Worm (Caenorhabditis elegans) whole organism, early embryonic: ENCODE results near the gene F13C5.3.
A peak's percentile ranks its signal among the peaks of the same experiment; 100 is the strongest.

Experiments used
- B0310.2 ChIP-seq: sonication (generic microtip); optimal IDR thresholded peaks from 2 replicates; lab custom pipeline; 2016; ENCODE audit warnings: mild to moderate bottlenecking, missing genetic modification characterization, missing compliant biosample characterization
- F13C5.2 ChIP-seq: sonication (generic microtip); optimal IDR thresholded peaks from 2 replicates; lab custom pipeline; 2017; ENCODE audit warnings: mild to moderate bottlenecking, missing genetic modification characterization, inconsistent platforms, missing compliant biosample characterization
- aly-1 ChIP-seq: sonication (generic microtip); optimal IDR thresholded peaks from 2 replicates; lab custom pipeline; 2016; ENCODE audit warnings: missing genetic modification characterization, missing compliant biosample characterization
- ama-1 ChIP-seq: fragments of 150-350 bp; optimal IDR thresholded peaks from 2 replicates; lab custom pipeline; 2014
- ceh-13 ChIP-seq: fragments of 200-800 bp; sonication (Bioruptor generic); optimal IDR thresholded peaks from 2 replicates; lab custom pipeline; 2018; ENCODE audit warnings: mild to moderate bottlenecking, missing genetic modification characterization, missing compliant biosample characterization
- ceh-36 ChIP-seq: sonication (generic microtip); optimal IDR thresholded peaks from 2 replicates; lab custom pipeline; 2016; ENCODE audit warnings: missing genetic modification characterization, inconsistent platforms, missing compliant biosample characterization
- ets-7 ChIP-seq: sonication (generic microtip); optimal IDR thresholded peaks from 2 replicates; lab custom pipeline; 2016; ENCODE audit warnings: missing genotype, missing genetic modification characterization, missing compliant biosample characterization
- flt-1 ChIP-seq: fragments of 200-800 bp; sonication (Bioruptor generic); IDR thresholded peaks from 2 replicates; pipeline ENCODE4 v1.3.6; 2022; ENCODE audit warnings: missing genetic modification characterization, missing compliant biosample characterization
- hmbx-1 ChIP-seq: sonication (generic microtip); optimal IDR thresholded peaks from 2 replicates; lab custom pipeline; 2016; ENCODE audit warnings: mild to moderate bottlenecking, missing genetic modification characterization, missing compliant biosample characterization
- hmg-4 ChIP-seq: fragments of 200-800 bp; sonication (Bioruptor generic); optimal IDR thresholded peaks from 2 replicates; lab custom pipeline; 2018; ENCODE audit warnings: mild to moderate bottlenecking, missing genetic modification characterization, missing compliant biosample characterization
- hnd-1 ChIP-seq: sonication (generic microtip); optimal IDR thresholded peaks from 2 replicates; lab custom pipeline; 2016; ENCODE audit warnings: missing genetic modification characterization, missing compliant biosample characterization
- pes-1 ChIP-seq: fragments of 200-800 bp; sonication (Bioruptor generic); IDR thresholded peaks from 2 replicates; pipeline ENCODE4 v1.3.6; 2022; ENCODE audit warnings: missing genetic modification reagents, missing genetic modification characterization, missing compliant biosample characterization
- scrt-1 ChIP-seq: fragments of 200-800 bp; sonication (Bioruptor generic); IDR thresholded peaks from 2 replicates; pipeline ENCODE4 v1.3.6; 2022; ENCODE audit warnings: missing genetic modification characterization, missing compliant biosample characterization
- sea-1 ChIP-seq: fragments of 200-800 bp; sonication (Bioruptor generic); conservative IDR thresholded peaks from 2 replicates; pipeline ENCODE4 v1.3.6; 2022; ENCODE audit warnings: missing genetic modification characterization, missing compliant biosample characterization
- tbx-11 ChIP-seq: fragments of 200-800 bp; sonication (Bioruptor generic); IDR thresholded peaks from 2 replicates; pipeline ENCODE4 v1.3.6; 2022; ENCODE audit warnings: missing genetic modification characterization, missing compliant biosample characterization
- tbx-37 ChIP-seq: fragments of 200-800 bp; sonication (Bioruptor generic); conservative IDR thresholded peaks from 2 replicates; pipeline ENCODE4 v1.3.6; 2022; ENCODE audit warnings: missing genetic modification reagents, missing genetic modification characterization, missing compliant biosample characterization
- tra-4 ChIP-seq: sonication (generic microtip); optimal IDR thresholded peaks from 2 replicates; lab custom pipeline; 2017; ENCODE audit warnings: missing genetic modification characterization, missing compliant biosample characterization

Gene F13C5.3

DNA sequence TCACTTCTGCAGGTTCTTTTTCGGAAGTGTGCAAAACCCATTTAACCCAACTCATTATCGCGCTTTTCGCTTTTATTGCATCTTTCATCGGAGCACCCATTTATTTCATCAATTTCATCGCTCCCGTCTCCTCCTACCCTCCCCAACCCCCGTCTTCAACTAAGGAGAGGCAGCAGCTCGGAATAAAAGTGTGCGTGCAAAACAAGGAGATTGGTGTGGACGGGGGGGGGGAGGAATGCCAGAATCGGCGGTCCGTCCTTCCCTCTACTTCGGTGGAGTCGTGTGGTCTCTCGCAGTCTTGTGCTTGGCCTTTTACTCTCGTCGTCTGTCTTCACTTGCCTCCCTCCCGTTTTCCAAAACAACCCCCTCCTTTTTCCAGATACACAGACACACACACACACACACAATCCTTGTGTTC lies 2.0 kb upstream of the F13C5.3 start:
- no peak for TF ChIP-seq ama-1 (lab: Kevin White, UChicago)
- TF ChIP-seq aly-1 (tag; lab: Kevin White, UChicago): peak; percentile 73
- no peak for TF ChIP-seq B0310.2 (tag; lab: Kevin White, UChicago)
- peak; percentile 94 for TF ChIP-seq F13C5.2 (tag; lab: Kevin White, UChicago)
- TF ChIP-seq hmbx-1: no peak
- TF ChIP-seq hmg-4 (GFP tag; lab: Kevin White, UChicago): peak; percentile 86
- TF ChIP-seq ceh-36: no peak
- no peak for TF ChIP-seq ceh-13 (GFP tag; lab: Kevin White, UChicago)
- 0 out of 2 replicates have a peak, but pooled peaks have one; percentile 8 for TF ChIP-seq flt-1 (GFP tag; lab: Robert Waterston, UW)
- no peak for TF ChIP-seq sea-1
- no peak for TF ChIP-seq tra-4 (tag; lab: Kevin White, UChicago)
- TF ChIP-seq pes-1 (GFP tag; lab: Robert Waterston, UW): no peak; the same call in 1 of the 2 replicates
- no peak for TF ChIP-seq tbx-11 (GFP tag; lab: Robert Waterston, UW)
- TF ChIP-seq tbx-37 (GFP tag; lab: Robert Waterston, UW): no peak
- TF ChIP-seq scrt-1 (GFP tag; lab: Robert Waterston, UW): no peak
- TF ChIP-seq ets-7: no peak
- no peak for TF ChIP-seq hnd-1 (tag; lab: Kevin White, UChicago)

DNA sequence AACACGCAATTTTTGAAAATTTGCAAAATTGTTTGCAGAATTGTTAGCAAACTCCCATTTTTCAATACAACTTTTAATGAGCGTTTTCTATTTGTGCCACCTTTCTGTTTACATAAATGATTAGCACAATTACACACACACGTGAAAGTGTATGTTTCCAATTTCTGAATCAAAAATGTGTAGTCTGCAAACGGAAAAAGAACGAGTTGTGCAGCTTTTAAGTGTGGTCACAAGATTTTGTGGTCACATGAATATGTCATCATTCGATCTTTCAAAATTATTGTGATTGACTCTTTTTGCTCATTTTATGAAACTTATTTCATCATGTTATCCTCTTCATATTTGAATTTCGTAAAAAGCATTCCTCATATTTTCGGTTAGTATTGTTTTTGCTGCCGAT lies 1.3 kb upstream of the F13C5.3 start:
- no peak for TF ChIP-seq pes-1 (GFP tag; lab: Robert Waterston, UW)
- TF ChIP-seq aly-1 (tag; lab: Kevin White, UChicago): no peak
- no peak for TF ChIP-seq sea-1
- no peak for TF ChIP-seq hmg-4 (GFP tag; lab: Kevin White, UChicago)
- no peak for TF ChIP-seq ceh-36
- no peak for TF ChIP-seq tbx-11 (GFP tag; lab: Robert Waterston, UW)
- no peak for TF ChIP-seq F13C5.2 (tag; lab: Kevin White, UChicago)
- TF ChIP-seq scrt-1 (GFP tag; lab: Robert Waterston, UW): no peak
- TF ChIP-seq ceh-13 (GFP tag; lab: Kevin White, UChicago): no peak
- no peak for TF ChIP-seq ama-1 (lab: Kevin White, UChicago)
- no peak for TF ChIP-seq tbx-37 (GFP tag; lab: Robert Waterston, UW)
- no peak for TF ChIP-seq tra-4 (tag; lab: Kevin White, UChicago)
- no peak for TF ChIP-seq ets-7
- TF ChIP-seq B0310.2 (tag; lab: Kevin White, UChicago): no peak
- TF ChIP-seq hnd-1 (tag; lab: Kevin White, UChicago): no peak
- no peak for TF ChIP-seq flt-1 (GFP tag; lab: Robert Waterston, UW)
- TF ChIP-seq hmbx-1: no peak

DNA sequence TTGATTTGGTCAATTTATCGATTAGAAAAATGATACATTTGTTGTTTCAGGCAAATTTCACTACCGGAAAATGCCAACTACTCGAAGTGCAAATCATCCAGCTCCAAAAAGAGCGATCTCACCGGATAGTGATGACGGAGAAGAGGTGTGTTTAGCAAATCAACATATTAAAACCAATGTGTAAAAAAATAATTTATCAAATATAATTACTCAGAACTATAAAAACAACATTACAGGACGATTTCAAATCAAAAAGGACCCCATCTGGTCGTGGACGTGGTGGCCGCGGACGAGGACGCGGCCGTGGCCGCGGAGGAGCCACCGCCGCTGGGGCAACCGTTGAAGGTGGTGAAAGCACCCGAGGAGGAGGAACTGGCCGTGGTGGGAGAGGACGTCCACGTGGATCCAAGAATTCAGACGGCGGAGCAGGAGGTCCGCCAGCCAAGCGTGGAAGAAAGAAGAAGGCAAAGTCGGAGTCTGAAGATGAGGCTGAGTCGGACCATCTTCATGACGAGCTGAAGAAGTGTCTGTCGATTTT lies 5.4 kb downstream of the F13C5.3 start, which contains the start of gene F13C5.2:
Gene F13C5.2, plus strand, starts transcription at position 51 of the 538 bp plus-strand sequence.
- TF ChIP-seq tbx-37 (GFP tag; lab: Robert Waterston, UW) (no peak), hmg-4 (GFP tag; lab: Kevin White, UChicago) (no peak), flt-1 (GFP tag; lab: Robert Waterston, UW) (no peak), tbx-11 (GFP tag; lab: Robert Waterston, UW) (no peak), aly-1 (tag; lab: Kevin White, UChicago) (no peak), ceh-36 (no peak), tra-4 (tag; lab: Kevin White, UChicago) (no peak), F13C5.2 (tag; lab: Kevin White, UChicago) (no peak), B0310.2 (tag; lab: Kevin White, UChicago) (no peak), hnd-1 (tag; lab: Kevin White, UChicago) (no peak), hmbx-1 (no peak), ceh-13 (GFP tag; lab: Kevin White, UChicago) (no peak), pes-1 (GFP tag; lab: Robert Waterston, UW) (no peak), ama-1 (lab: Kevin White, UChicago) (no peak), scrt-1 (GFP tag; lab: Robert Waterston, UW) (no peak), ets-7 (no peak), sea-1 (no peak)

DNA sequence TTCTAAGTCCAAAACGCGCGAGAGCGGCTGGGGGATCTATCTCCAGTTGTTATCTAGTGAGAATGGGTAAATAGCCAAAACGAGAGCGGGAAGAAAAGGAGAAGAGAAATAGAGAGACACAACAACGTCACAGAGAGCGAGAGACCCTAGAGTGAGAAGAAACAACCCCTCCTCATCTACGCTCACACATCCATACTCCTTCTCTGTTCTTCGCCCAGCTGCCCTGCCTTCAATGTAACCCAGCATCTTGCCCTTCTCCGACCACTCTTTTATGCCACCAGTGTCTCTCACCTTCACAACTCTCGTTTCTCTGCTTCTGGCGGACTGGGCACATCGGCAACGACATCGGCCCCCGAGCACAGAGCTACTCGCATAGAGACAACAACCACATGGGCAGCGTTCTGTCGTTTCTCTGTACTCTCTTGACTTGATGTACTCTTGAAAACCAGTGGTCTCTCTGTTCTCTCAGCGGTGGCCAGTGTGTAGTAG lies 6.1 kb downstream of the F13C5.3 start:
- no peak for TF ChIP-seq tbx-37 (GFP tag; lab: Robert Waterston, UW)
- no peak for TF ChIP-seq ama-1 (lab: Kevin White, UChicago)
- TF ChIP-seq tbx-11 (GFP tag; lab: Robert Waterston, UW): no peak
- TF ChIP-seq hmbx-1: no peak
- no peak for TF ChIP-seq ets-7
- no peak for TF ChIP-seq B0310.2 (tag; lab: Kevin White, UChicago)
- no peak for TF ChIP-seq flt-1 (GFP tag; lab: Robert Waterston, UW)
- 0 out of 2 replicates have a peak, but pooled peaks have one; percentile 25 for TF ChIP-seq pes-1 (GFP tag; lab: Robert Waterston, UW)
- TF ChIP-seq scrt-1 (GFP tag; lab: Robert Waterston, UW): peak; percentile 50; the same call in 1 of the 2 replicates
- TF ChIP-seq F13C5.2 (tag; lab: Kevin White, UChicago): peak; percentile 99
- TF ChIP-seq hmg-4 (GFP tag; lab: Kevin White, UChicago): peak; percentile 96
- TF ChIP-seq ceh-13 (GFP tag; lab: Kevin White, UChicago): no peak
- TF ChIP-seq aly-1 (tag; lab: Kevin White, UChicago): peak; percentile 78
- TF ChIP-seq hnd-1 (tag; lab: Kevin White, UChicago): no peak
- no peak for TF ChIP-seq tra-4 (tag; lab: Kevin White, UChicago)
- TF ChIP-seq ceh-36: no peak

DNA sequence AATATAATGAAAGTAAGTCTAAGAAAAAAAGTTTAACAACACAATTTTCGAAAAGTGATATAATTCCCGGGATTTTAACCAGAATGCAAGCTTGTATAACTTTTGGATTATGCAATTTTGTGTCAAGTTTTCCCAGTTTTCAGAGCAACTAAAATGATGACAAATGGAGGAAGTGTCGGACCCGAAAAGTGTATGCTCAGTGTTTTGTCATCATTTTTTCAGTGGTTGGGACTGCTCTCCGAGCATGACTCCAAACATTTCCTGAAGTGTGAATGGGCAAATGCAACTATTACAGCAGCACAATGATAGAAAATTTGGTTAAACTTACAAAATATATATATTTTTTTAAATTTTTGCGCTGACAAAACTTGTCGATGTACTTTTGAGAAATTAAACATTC lies 8.3 kb downstream of the F13C5.3 start:
- TF ChIP-seq B0310.2 (tag; lab: Kevin White, UChicago) (no peak), ama-1 (lab: Kevin White, UChicago) (no peak), tbx-11 (GFP tag; lab: Robert Waterston, UW) (no peak), scrt-1 (GFP tag; lab: Robert Waterston, UW) (no peak), tbx-37 (GFP tag; lab: Robert Waterston, UW) (no peak), hnd-1 (tag; lab: Kevin White, UChicago) (no peak), hmg-4 (GFP tag; lab: Kevin White, UChicago) (no peak), tra-4 (tag; lab: Kevin White, UChicago) (no peak), aly-1 (tag; lab: Kevin White, UChicago) (no peak), ceh-13 (GFP tag; lab: Kevin White, UChicago) (no peak), ceh-36 (no peak), flt-1 (GFP tag; lab: Robert Waterston, UW) (no peak)

DNA sequence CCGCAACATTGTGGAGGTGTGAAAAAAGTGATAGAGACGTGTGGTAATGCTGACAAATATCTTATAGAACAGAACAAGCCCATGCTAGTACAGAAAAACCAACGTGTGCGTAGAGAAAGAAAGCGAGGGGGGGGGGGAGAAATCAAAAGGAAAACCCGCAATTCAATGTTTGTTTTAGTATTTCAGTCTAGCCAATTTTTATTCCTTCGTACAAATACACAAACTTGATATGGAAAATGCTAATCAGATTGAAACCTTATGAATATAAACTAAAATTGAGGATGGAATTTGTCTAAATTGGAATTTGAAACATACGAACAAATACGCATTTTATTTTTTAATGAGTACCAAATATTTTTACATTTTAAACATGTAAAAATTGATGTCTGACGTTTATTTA lies 11.6 kb downstream of the F13C5.3 start, which contains the start of gene mrp-1:
Gene mrp-1, minus strand, starts transcription at position 101 of the 400 bp plus-strand sequence.
- no peak for TF ChIP-seq ceh-13 (GFP tag; lab: Kevin White, UChicago)
- no peak for TF ChIP-seq aly-1 (tag; lab: Kevin White, UChicago)
- no peak for TF ChIP-seq B0310.2 (tag; lab: Kevin White, UChicago)
- no peak for TF ChIP-seq hmbx-1
- no peak for TF ChIP-seq tbx-37 (GFP tag; lab: Robert Waterston, UW)
